Worm (Caenorhabditis elegans) whole organism, L4 larva: ENCODE results near the gene C11H1.7.

Experiments
- F26F4.8 ChIP-seq: fragments of 200-800 bp; sonication (Bioruptor generic); conservative IDR thresholded peaks from 2 replicates; pipeline ENCODE4 v1.3.6; 2022; ENCODE audit warnings: missing genetic modification characterization, missing compliant biosample characterization
- F44E2.7 ChIP-seq: fragments of 200-800 bp; sonication (Bioruptor generic); IDR thresholded peaks from 2 replicates; pipeline ENCODE4 v2.1.2; 2022; ENCODE audit warnings: missing genetic modification characterization, missing compliant biosample characterization
- R02D3.7 ChIP-seq: fragments of 150-350 bp; sonication (generic microtip); optimal IDR thresholded peaks from 3 replicates; lab custom pipeline; 2014; ENCODE audit warnings: missing biosample characterization, missing genetic modification characterization
- Y48G9A.11 ChIP-seq: fragments of 200-800 bp; sonication (Bioruptor generic); IDR thresholded peaks from 2 replicates; pipeline ENCODE4 v1.3.6; 2022; ENCODE audit warnings: missing genetic modification reagents, missing genetic modification characterization, missing compliant biosample characterization
- ZK337.2 ChIP-seq: fragments of 200-800 bp; sonication (Bioruptor generic); IDR thresholded peaks from 2 replicates; pipeline ENCODE4 v1.3.6; 2022; ENCODE audit warnings: missing genetic modification reagents, missing genetic modification characterization, missing compliant biosample characterization
- ZK546.5 ChIP-seq, 2 experiments: sonication (generic microtip); optimal IDR thresholded peaks; 2 replicates each; lab custom pipeline; 2017; ENCODE audit warnings: missing biosample characterization in 2 of 2, missing genetic modification characterization in 2 of 2
- aha-1 ChIP-seq: fragments of 150-350 bp; peaks from one replicate; lab custom pipeline; 2014; ENCODE audit warnings: missing biosample characterization, missing genetic modification characterization
- ama-1 ChIP-seq: fragments of 150-350 bp; optimal IDR thresholded peaks from 2 replicates; lab custom pipeline; 2014; ENCODE audit warnings: inconsistent platforms, mixed read lengths
- ceh-32 ChIP-seq: sonication (generic microtip); optimal IDR thresholded peaks from 2 replicates; lab custom pipeline; 2016; ENCODE audit warnings: mild to moderate bottlenecking, missing genetic modification characterization, missing compliant biosample characterization; ENCODE audit not compliant: poor library complexity
- ces-1 ChIP-seq: fragments of 150-350 bp; sonication (generic microtip); optimal IDR thresholded peaks from 4 replicates; lab custom pipeline; 2014; ENCODE audit warnings: missing biosample characterization, missing genetic modification reagents, missing genetic modification characterization
- cey-2 ChIP-seq: sonication (generic microtip); optimal IDR thresholded peaks from 3 replicates; lab custom pipeline; 2017; ENCODE audit warnings: missing genetic modification characterization, mild to moderate bottlenecking, missing compliant biosample characterization, antibody characterized with exemption, borderline replicate concordance; ENCODE audit not compliant: insufficient read depth
- daf-19 ChIP-seq: fragments of 200-800 bp; sonication (Bioruptor generic); conservative IDR thresholded peaks from 2 replicates; pipeline ENCODE4 v1.3.6; 2022; ENCODE audit warnings: missing genetic modification characterization, missing compliant biosample characterization
- daf-8 ChIP-seq: fragments of 200-800 bp; sonication (Bioruptor generic); IDR thresholded peaks from 2 replicates; pipeline ENCODE4 v1.3.6; 2022; ENCODE audit warnings: missing genetic modification characterization, missing compliant biosample characterization
- dmd-6 ChIP-seq: fragments of 200-800 bp; sonication (Bioruptor generic); IDR thresholded peaks from 2 replicates; pipeline ENCODE4 v1.3.6; 2022; ENCODE audit warnings: missing genetic modification reagents, missing genetic modification characterization, missing compliant biosample characterization
- dmd-9 ChIP-seq: fragments of 200-800 bp; sonication (Bioruptor generic); IDR thresholded peaks from 2 replicates; pipeline ENCODE4 v1.3.6; 2022; ENCODE audit warnings: missing genetic modification reagents, missing genetic modification characterization, missing compliant biosample characterization
- dve-1 ChIP-seq: sonication (generic microtip); optimal IDR thresholded peaks from 2 replicates; lab custom pipeline; 2017; ENCODE audit warnings: antibody characterized with exemption, mild to moderate bottlenecking, missing genetic modification characterization, missing compliant biosample characterization; ENCODE audit not compliant: insufficient read depth
- egl-43 ChIP-seq: fragments of 200-800 bp; sonication (Bioruptor generic); IDR thresholded peaks from 2 replicates; pipeline ENCODE4 v1.3.6; 2022; ENCODE audit warnings: missing genetic modification reagents, missing genetic modification characterization, missing compliant biosample characterization
- fkh-10 ChIP-seq: fragments of 150-350 bp; optimal IDR thresholded peaks from 2 replicates; lab custom pipeline; 2014; ENCODE audit warnings: missing biosample characterization, missing genetic modification reagents, missing genetic modification characterization
- hif-1 ChIP-seq, 2 experiments: sonication (generic microtip); optimal IDR thresholded peaks; 2 replicates each; lab custom pipeline; 2016 to 2017; ENCODE audit warnings: missing compliant biosample characterization in 2 of 2, missing genetic modification characterization in 2 of 2, missing genetic modification reagents in 2 of 2, missing genotype in 2 of 2, mild to moderate bottlenecking in 1 of 2
- hlh-30 ChIP-seq: sonication (generic microtip); optimal IDR thresholded peaks from 2 replicates; lab custom pipeline; 2017; ENCODE audit warnings: antibody characterized with exemption, mild to moderate bottlenecking, missing genetic modification characterization, missing compliant biosample characterization; ENCODE audit not compliant: insufficient read depth
- lin-13 ChIP-seq: fragments of 150-350 bp; optimal IDR thresholded peaks from 2 replicates; lab custom pipeline; 2014; ENCODE audit warnings: missing biosample characterization, missing genetic modification reagents, missing genetic modification characterization
- lin-29 ChIP-seq: fragments of 200-800 bp; sonication (Bioruptor generic); IDR thresholded peaks from 2 replicates; pipeline ENCODE4 v1.3.6; 2022; ENCODE audit warnings: missing genetic modification reagents, missing genetic modification characterization, missing compliant biosample characterization
- lin-39 ChIP-seq: fragments of 150-350 bp; optimal IDR thresholded peaks from 2 replicates; lab custom pipeline; 2014; ENCODE audit warnings: missing biosample characterization, missing genetic modification reagents, missing genetic modification characterization
- lir-3 ChIP-seq: sonication (generic microtip); optimal IDR thresholded peaks from 2 replicates; lab custom pipeline; 2016; ENCODE audit warnings: mild to moderate bottlenecking, missing genetic modification characterization, missing compliant biosample characterization
- lsy-2 ChIP-seq, 2 experiments: fragments of 150-350 bp in 1 of 2; sonication (generic microtip) in 1 of 2; optimal IDR thresholded peaks; 2 replicates each; lab custom pipeline; 2014 to 2017; ENCODE audit warnings: missing biosample characterization in 2 of 2, missing genetic modification characterization in 2 of 2
- madf-5 ChIP-seq, 2 experiments: fragments of 200-800 bp; sonication (Bioruptor generic); IDR thresholded peaks; 2 replicates each; pipeline ENCODE4 v1.3.6; 2022; ENCODE audit warnings: missing compliant biosample characterization in 2 of 2, missing genetic modification characterization in 2 of 2
- madf-9 ChIP-seq: fragments of 200-800 bp; sonication (Bioruptor generic); conservative IDR thresholded peaks from 2 replicates; pipeline ENCODE4 v1.3.6; 2022; ENCODE audit warnings: missing genetic modification reagents, missing genetic modification characterization, missing compliant biosample characterization
- mdl-1 ChIP-seq, 2 experiments: fragments of 150-350 bp in 1 of 2; sonication (generic microtip) in 1 of 2; optimal IDR thresholded peaks; 2 replicates each; lab custom pipeline; 2014 to 2017; ENCODE audit warnings: missing biosample characterization in 2 of 2, missing genetic modification characterization in 2 of 2
- mdt-29 ChIP-seq: fragments of 200-800 bp; sonication (Bioruptor generic); IDR thresholded peaks from 2 replicates; pipeline ENCODE4 v1.3.6; 2022; ENCODE audit warnings: missing genetic modification reagents, missing genetic modification characterization, missing compliant biosample characterization
- mep-1 ChIP-seq: fragments of 150-350 bp; sonication (generic microtip); optimal IDR thresholded peaks from 3 replicates; lab custom pipeline; 2014; ENCODE audit warnings: missing biosample characterization, missing genetic modification characterization
- mes-2 ChIP-seq: sonication (generic microtip); optimal IDR thresholded peaks from 2 replicates; lab custom pipeline; 2016; ENCODE audit warnings: missing genotype, mild to moderate bottlenecking, missing genetic modification characterization, missing compliant biosample characterization; ENCODE audit not compliant: poor library complexity, severe bottlenecking
- mxl-3 ChIP-seq: fragments of 200-800 bp; sonication (Bioruptor generic); optimal IDR thresholded peaks from 2 replicates; lab custom pipeline; 2018; ENCODE audit warnings: mild to moderate bottlenecking, missing genetic modification characterization, missing compliant biosample characterization
- nhr-10 ChIP-seq: fragments of 150-350 bp; optimal IDR thresholded peaks from 2 replicates; lab custom pipeline; 2014; ENCODE audit warnings: missing biosample characterization, missing genetic modification characterization
- nhr-111 ChIP-seq: fragments of 200-800 bp; sonication (Bioruptor generic); optimal IDR thresholded peaks from 2 replicates; lab custom pipeline; 2018; ENCODE audit warnings: mild to moderate bottlenecking, missing genetic modification characterization, missing compliant biosample characterization
- nhr-42 ChIP-seq: fragments of 200-800 bp; sonication (Bioruptor generic); IDR thresholded peaks from 2 replicates; pipeline ENCODE4 v1.3.6; 2022; ENCODE audit warnings: missing genetic modification characterization, missing compliant biosample characterization
- nhr-48 ChIP-seq: sonication (generic microtip); optimal IDR thresholded peaks from 2 replicates; lab custom pipeline; 2016; ENCODE audit warnings: mild to moderate bottlenecking, missing genetic modification characterization, missing compliant biosample characterization
- nhr-76 ChIP-seq: fragments of 150-350 bp; optimal IDR thresholded peaks from 2 replicates; lab custom pipeline; 2014; ENCODE audit warnings: missing biosample characterization, missing genetic modification characterization
- nhr-77 ChIP-seq: fragments of 150-350 bp; optimal IDR thresholded peaks from 2 replicates; lab custom pipeline; 2014; ENCODE audit warnings: missing biosample characterization, missing genetic modification characterization
- saeg-2 ChIP-seq: fragments of 200-800 bp; sonication (Bioruptor generic); IDR thresholded peaks from 2 replicates; pipeline ENCODE4 v1.3.6; 2022; ENCODE audit warnings: missing genetic modification reagents, missing genetic modification characterization, missing compliant biosample characterization
- set-16 ChIP-seq: fragments of 200-800 bp; sonication (Bioruptor generic); IDR thresholded peaks from 2 replicates; pipeline ENCODE4 v1.3.6; 2022; ENCODE audit warnings: missing genetic modification reagents, missing genetic modification characterization, missing compliant biosample characterization
- snpc-4 ChIP-seq: fragments of 150-350 bp; optimal IDR thresholded peaks from 2 replicates; lab custom pipeline; 2014; ENCODE audit warnings: missing biosample characterization, missing genetic modification characterization
- spr-3 ChIP-seq: fragments of 200-800 bp; sonication (Bioruptor generic); optimal IDR thresholded peaks from 2 replicates; lab custom pipeline; 2018; ENCODE audit warnings: mild to moderate bottlenecking, missing genetic modification characterization, missing compliant biosample characterization
- vab-7 ChIP-seq: fragments of 200-800 bp; sonication (Bioruptor generic); IDR thresholded peaks from 2 replicates; pipeline ENCODE4 v1.3.6; 2022; ENCODE audit warnings: missing genetic modification reagents, missing genetic modification characterization, missing compliant biosample characterization
- zag-1 ChIP-seq: fragments of 150-350 bp; optimal IDR thresholded peaks from 2 replicates; lab custom pipeline; 2014; ENCODE audit warnings: missing biosample characterization, missing genetic modification characterization
- zip-2 ChIP-seq: fragments of 150-350 bp; optimal IDR thresholded peaks from 2 replicates; lab custom pipeline; 2014; ENCODE audit warnings: missing biosample characterization, missing genetic modification characterization
- ztf-11 ChIP-seq: fragments of 150-350 bp; optimal IDR thresholded peaks from 2 replicates; lab custom pipeline; 2014; ENCODE audit warnings: missing biosample characterization, missing genetic modification characterization
- ztf-7 ChIP-seq: fragments of 150-350 bp; optimal IDR thresholded peaks from 2 replicates; lab custom pipeline; 2014; ENCODE audit warnings: missing biosample characterization, missing genetic modification characterization

The C11H1.7 gene

ce11 chrX:14349690-14350168 lies 22.5 kb downstream of the C11H1.7 start, which contains the start of gene wdr-5.2:
Gene wdr-5.2 (plus strand): TSS chrX:14350118.
- TF ChIP-seq hlh-30 (tag; lab: Kevin White, UChicago) (peak; percentile 46), egl-43 (GFP tag; lab: Robert Waterston, UW) (no peak), mep-1 (tag; lab: Kevin White, UChicago) (peak; percentile 54), dve-1 (peak; percentile 32), aha-1 (tag; lab: Kevin White, UChicago) (peak; percentile 8), cey-2 (tag; lab: Kevin White, UChicago) (no peak), lir-3 (tag; lab: Kevin White, UChicago) (no peak)

ce11 chrX:14355034-14355433 lies 27.8 kb downstream of the C11H1.7 start:
- TF ChIP-seq hlh-30 (tag; lab: Kevin White, UChicago): no peak
- TF ChIP-seq nhr-48 (tag; lab: Kevin White, UChicago): no peak
- no peak for TF ChIP-seq snpc-4
- no peak for TF ChIP-seq F26F4.8 (GFP tag; lab: Robert Waterston, UW)
- TF ChIP-seq ztf-11: no peak
- TF ChIP-seq lin-39 (tag; lab: Kevin White, UChicago): no peak
- no peak for TF ChIP-seq lsy-2 (tag; optimal IDR thresholded peaks at IDR 0.05; lab: Kevin White, UChicago)
- no peak for TF ChIP-seq hif-1 (tag; optimal IDR thresholded peaks at IDR 0.05; lab: Kevin White, UChicago)
- no peak for TF ChIP-seq dmd-6 (GFP tag; lab: Robert Waterston, UW)

DNA sequence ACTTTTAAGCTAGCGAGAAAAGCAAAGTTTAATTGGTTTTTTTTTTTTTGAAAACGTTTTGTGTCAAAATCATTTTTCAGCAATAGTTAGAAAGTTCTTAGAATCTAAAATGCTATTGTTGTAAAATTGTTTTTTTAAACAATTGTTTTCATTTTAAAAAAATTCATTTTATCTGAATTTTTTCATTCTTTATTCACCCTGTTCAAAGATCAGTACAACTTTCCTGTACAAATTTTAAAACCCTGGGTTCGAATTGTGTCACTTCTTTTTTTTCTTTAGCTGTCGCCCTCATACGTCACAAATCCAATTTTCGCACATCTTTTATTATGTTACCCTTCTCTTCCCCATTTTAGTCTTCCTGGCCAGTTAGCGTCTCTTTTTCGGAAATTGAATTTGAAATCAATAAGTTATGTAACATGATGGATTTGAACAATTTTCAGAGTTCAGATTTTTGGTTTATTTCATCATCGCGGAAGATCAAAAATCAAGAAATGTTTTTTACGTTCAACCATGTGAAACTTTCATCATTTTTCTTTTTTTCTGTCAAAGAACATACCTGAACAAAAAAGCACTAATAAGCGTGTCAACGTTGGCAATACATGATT lies 29.6 kb downstream of the C11H1.7 start:
- TF ChIP-seq F44E2.7: no peak
- TF ChIP-seq vab-7: no peak
- TF ChIP-seq nhr-42 (GFP tag; lab: Robert Waterston, UW): no peak
- no peak for TF ChIP-seq ztf-11
- peak; percentile 98 for TF ChIP-seq fkh-10
- TF ChIP-seq ces-1: peak; percentile 97
- TF ChIP-seq ceh-32: no peak
- no peak for TF ChIP-seq madf-5 (GFP tag; IDR thresholded peaks at IDR 0.05; lab: Robert Waterston, UW)
- TF ChIP-seq ama-1 (lab: Kevin White, UChicago): no peak
- no peak for TF ChIP-seq zip-2 (tag; lab: Kevin White, UChicago)
- TF ChIP-seq nhr-76: no peak
- no peak for TF ChIP-seq nhr-10
- peak; percentile 15; the same call in 1 of the 2 replicates for TF ChIP-seq dmd-6 (GFP tag; lab: Robert Waterston, UW)
- TF ChIP-seq mdt-29 (GFP tag; lab: Robert Waterston, UW): no peak
- no peak for TF ChIP-seq mdl-1 (tag; optimal IDR thresholded peaks at IDR 0.05; lab: Kevin White, UChicago)
- TF ChIP-seq aha-1 (tag; lab: Kevin White, UChicago): peak; percentile 96
- TF ChIP-seq zag-1: no peak
- TF ChIP-seq set-16: no peak
- no peak for TF ChIP-seq daf-19 (GFP tag; lab: Robert Waterston, UW)
- TF ChIP-seq daf-8 (GFP tag; lab: Robert Waterston, UW): no peak
- TF ChIP-seq Y48G9A.11 (GFP tag; lab: Robert Waterston, UW): no peak
- no peak for TF ChIP-seq mxl-3
- TF ChIP-seq ztf-7 (tag; lab: Kevin White, UChicago): no peak
- no peak for TF ChIP-seq lin-13
- no peak for TF ChIP-seq hlh-30 (tag; lab: Kevin White, UChicago)
- no peak for TF ChIP-seq spr-3 (GFP tag; lab: Kevin White, UChicago)
- TF ChIP-seq lin-29 (GFP tag; lab: Robert Waterston, UW): no peak
- no peak for TF ChIP-seq mes-2 (tag; lab: Kevin White, UChicago)
- TF ChIP-seq dmd-9 (GFP tag; lab: Robert Waterston, UW): no peak
- no peak for TF ChIP-seq ZK337.2 (GFP tag; lab: Robert Waterston, UW)
- no peak for TF ChIP-seq saeg-2
- no peak for TF ChIP-seq madf-9
- no peak for TF ChIP-seq nhr-111
- no peak for TF ChIP-seq ZK546.5 (tag; optimal IDR thresholded peaks at IDR 0.05; lab: Kevin White, UChicago)
- no peak for TF ChIP-seq nhr-77
- TF ChIP-seq R02D3.7 (tag; lab: Kevin White, UChicago): no peak
